Fruit fly (Drosophila melanogaster): ENCODE results near the gene CG14990.

The CG14990 gene

DNA sequence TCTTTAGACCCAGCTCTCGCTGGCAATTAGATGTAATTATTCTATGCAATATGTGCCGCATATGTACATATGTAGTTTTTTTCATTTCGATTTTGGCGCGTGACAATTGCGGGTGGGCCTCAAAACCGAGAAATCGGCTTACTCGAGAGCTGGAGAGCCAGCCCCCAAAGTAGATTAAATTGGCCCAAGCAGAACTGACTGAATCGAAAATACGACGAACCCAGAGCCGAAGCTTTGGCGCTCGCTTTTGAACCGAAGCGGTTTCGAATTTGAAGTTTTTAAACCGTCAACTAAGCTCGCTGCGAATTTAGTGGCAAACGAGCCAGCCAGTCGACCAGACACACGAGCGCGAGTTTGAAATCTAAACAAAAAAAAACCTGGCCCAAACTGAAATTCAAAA, 46.7 kb upstream of the CG14990 start, which contains the start of gene CG1136 (continued):
- TF ChIP-seq insv (GFP tag; optimal IDR thresholded peaks at IDR 0.05) (no peak), CG6175 (GFP tag; IDR thresholded peaks at IDR 0.05) (0 out of 3 replicates have a peak, but pooled peaks have one; percentile 25), CG17361 (GFP tag; IDR thresholded peaks at IDR 0.05) (no peak), Aef1 (GFP tag; IDR thresholded peaks at IDR 0.05) (no peak), stc (GFP tag; IDR thresholded peaks at IDR 0.05) (no peak), HHEX (GFP tag; optimal IDR thresholded peaks at IDR 0.05) (no peak), her (GFP tag; optimal IDR thresholded peaks at IDR 0.05) (no peak), ab (GFP tag; optimal IDR thresholded peaks at IDR 0.05) (no peak), CG42726 (GFP tag; IDR thresholded peaks at IDR 0.05; ENCODE audit: partially characterized antibody) (no peak), Deaf1 (tag; optimal IDR thresholded peaks at IDR 0.05) (peak; percentile 88), Jarid2 (GFP tag; optimal IDR thresholded peaks at IDR 0.05) (no peak), CG11696 (GFP tag; IDR thresholded peaks at IDR 0.05) (no peak), CG7928 (GFP tag; optimal IDR thresholded peaks at IDR 0.05) (no peak), CG11560 (tag; IDR thresholded peaks at IDR 0.05) (no peak), CG30431 (GFP tag; optimal IDR thresholded peaks at IDR 0.05) (no peak)

DNA sequence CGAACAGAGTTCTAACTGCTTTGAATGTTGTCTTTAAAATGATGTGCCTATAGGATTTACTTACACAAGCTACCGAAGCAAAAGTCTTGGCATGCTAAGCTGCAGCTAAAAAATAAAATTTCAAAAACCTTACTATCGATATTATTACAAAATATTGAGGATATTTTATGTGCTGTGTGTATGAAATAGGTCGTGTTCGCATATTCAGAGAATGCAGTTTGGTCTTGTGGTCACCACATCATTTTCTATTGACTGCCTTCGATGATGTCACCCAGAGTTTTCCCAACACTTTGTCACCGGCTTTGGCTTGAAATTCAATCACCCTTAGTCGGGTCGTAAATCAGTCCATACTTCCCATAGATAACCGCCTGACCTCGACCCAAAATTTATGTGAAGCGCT, 45.4 kb upstream of the CG14990 start, which contains the start of gene Dpy-30L2:
Gene Dpy-30L2, minus strand, starts transcription at position 101 of the 400 bp plus-strand sequence.
- TF ChIP-seq her (GFP tag; optimal IDR thresholded peaks at IDR 0.05) (no peak), CG4360 (GFP tag; IDR thresholded peaks at IDR 0.05) (no peak), z (GFP tag; IDR thresholded peaks at IDR 0.05) (no peak), Doc2 (GFP tag; IDR thresholded peaks at IDR 0.05) (no peak), slou (GFP tag; optimal IDR thresholded peaks at IDR 0.05) (no peak), CG13624 (GFP tag; optimal IDR thresholded peaks at IDR 0.05) (no peak), sqz (GFP tag; optimal IDR thresholded peaks at IDR 0.05) (no peak), Ptx1 (GFP tag; IDR thresholded peaks at IDR 0.05) (no peak), croc (GFP tag; conservative IDR thresholded peaks at IDR 0.05) (no peak), NfI (GFP tag; optimal IDR thresholded peaks at IDR 0.05) (no peak), CG7987 (GFP tag; optimal IDR thresholded peaks at IDR 0.05) (no peak), ERR (GFP tag; optimal IDR thresholded peaks at IDR 0.05) (no peak), ash1 (GFP tag; optimal IDR thresholded peaks at IDR 0.05) (no peak), Pdp1 (GFP tag; optimal IDR thresholded peaks at IDR 0.05) (no peak), Max (GFP tag; optimal IDR thresholded peaks at IDR 0.05) (no peak), otp (GFP tag; IDR thresholded peaks at IDR 0.05) (no peak)

DNA sequence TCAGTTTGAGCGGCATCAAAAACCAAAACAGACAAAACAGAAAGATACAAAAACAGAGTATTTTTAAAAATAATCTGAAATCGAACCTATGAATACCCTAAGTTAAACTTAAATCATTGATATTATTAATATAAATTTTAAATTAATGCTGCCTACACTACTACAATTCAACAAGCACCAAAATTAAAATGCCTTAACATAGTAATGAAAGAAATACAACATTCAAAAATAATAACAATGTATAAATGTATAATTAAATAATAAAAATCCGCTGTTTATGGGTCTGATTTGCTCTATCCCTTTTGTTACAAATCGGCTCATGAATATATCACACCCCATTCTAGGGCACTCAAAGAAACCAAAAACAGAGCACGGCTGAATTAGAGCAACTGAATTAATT, 43.9 kb upstream of the CG14990 start:
- TF ChIP-seq NfI (GFP tag; optimal IDR thresholded peaks at IDR 0.05) (no peak), Blimp-1 (GFP tag; optimal IDR thresholded peaks at IDR 0.05) (peak; percentile 14), gsb-n (tag; optimal IDR thresholded peaks at IDR 0.05) (no peak), bowl (GFP tag; IDR thresholded peaks at IDR 0.05) (no peak), CG11560 (tag; IDR thresholded peaks at IDR 0.05) (no peak), CG7839 (tag; optimal IDR thresholded peaks at IDR 0.05) (peak; percentile 12), ems (GFP tag; optimal IDR thresholded peaks at IDR 0.05) (no peak), ttk (GFP tag; IDR thresholded peaks at IDR 0.05) (no peak), CG18599 (GFP tag; optimal IDR thresholded peaks at IDR 0.05) (no peak), unpg (GFP tag; optimal IDR thresholded peaks at IDR 0.05) (peak; percentile 7), gem (tag; optimal IDR thresholded peaks at IDR 0.05) (peak; percentile 44), pros (GFP tag; optimal IDR thresholded peaks at IDR 0.05) (no peak), Trl (optimal IDR thresholded peaks at IDR 0.05) (no peak), Trl (GFP tag; optimal IDR thresholded peaks at IDR 0.05) (no peak), YL-1 (GFP tag; optimal IDR thresholded peaks at IDR 0.05) (no peak), CG30403 (GFP tag; optimal IDR thresholded peaks at IDR 0.05) (peak; percentile 11), CG17361 (GFP tag; IDR thresholded peaks at IDR 0.05) (0 out of 3 replicates have a peak, but pooled peaks have one; percentile 34), CG31441 (GFP tag; IDR thresholded peaks at IDR 0.05) (peak; percentile 42; the same call in 1 of the 2 replicates), CG31388 (GFP tag; optimal IDR thresholded peaks at IDR 0.05) (no peak), chinmo (GFP tag; IDR thresholded peaks at IDR 0.05; ENCODE audit: partially characterized antibody) (no peak), CG11504 (tag; optimal IDR thresholded peaks at IDR 0.05) (peak; percentile 54), stc (GFP tag; IDR thresholded peaks at IDR 0.05) (no peak), pnt (GFP tag; optimal IDR thresholded peaks at IDR 0.05) (no peak), schlank (tag; optimal IDR thresholded peaks at IDR 0.05) (no peak)

Data from whole organism, embryonic.